Fruit fly (Drosophila melanogaster): ENCODE measurements around the gene CG4887.

- TF ChIP-seq CG7101 (tag; optimal IDR thresholded peaks at IDR 0.05) (peak; percentile 39), tj (GFP tag; optimal IDR thresholded peaks at IDR 0.05) (peak; percentile 96), CG5204 (GFP tag; optimal IDR thresholded peaks at IDR 0.05) (no peak), kay (GFP tag; ENCODE audit: borderline replicate concordance) (no peak), cnc (optimal IDR thresholded peaks at IDR 0.05) (no peak)
Measured at dm6 chr2L:1134011-1134743, 38.6 kb upstream of the CG4887 start, which contains the start of the genes Iris and CG4577.
